Fruit fly (Drosophila melanogaster) whole organism, embryonic: ENCODE results near the gene IscU.

Source experiments
- Atf-2 ChIP-seq: fragments of 200-800 bp; sonication (Bioruptor generic); optimal IDR thresholded peaks from 2 replicates; lab custom pipeline; 2016; ENCODE audit warnings: missing biosample characterization, missing genetic modification characterization
- Bdp1 ChIP-seq: fragments of 200-800 bp; sonication (Bioruptor generic); optimal IDR thresholded peaks from 3 replicates; lab custom pipeline; 2016; ENCODE audit warnings: missing biosample characterization, missing genetic modification characterization
- CG1024 ChIP-seq: fragments of 200-800 bp; sonication (Bioruptor generic); IDR thresholded peaks from 2 replicates; pipeline ENCODE4 v1.3.6; 2022; ENCODE audit warnings: missing biosample characterization, missing genetic modification characterization
- CG10321 ChIP-seq: fragments of 200-800 bp; sonication (Bioruptor generic); IDR thresholded peaks from 2 replicates; pipeline ENCODE4 v1.3.6; 2022; ENCODE audit warnings: missing biosample characterization, missing genetic modification characterization
- CG10543 ChIP-seq: fragments of 200-800 bp; sonication (Bioruptor generic); optimal IDR thresholded peaks from 3 replicates; lab custom pipeline; 2017; ENCODE audit warnings: missing biosample characterization, mild to moderate bottlenecking, missing genetic modification characterization, moderate library complexity
- CG10565 ChIP-seq: fragments of 200-800 bp; sonication (Bioruptor generic); optimal IDR thresholded peaks from 3 replicates; lab custom pipeline; 2016; ENCODE audit warnings: missing biosample characterization, mild to moderate bottlenecking, missing genetic modification characterization
- CG11560 ChIP-seq: fragments of 200-800 bp; sonication (Bioruptor generic); IDR thresholded peaks from 3 replicates; pipeline ENCODE4 v1.3.6; 2022; ENCODE audit warnings: missing biosample characterization, missing genetic modification characterization
- CG11695 ChIP-seq: fragments of 200-800 bp; sonication (Bioruptor generic); IDR thresholded peaks from 3 replicates; pipeline ENCODE4 v1.3.6; 2022; ENCODE audit warnings: missing biosample characterization, missing genetic modification characterization
- CG13775 ChIP-seq: fragments of 200-800 bp; sonication (Bioruptor generic); optimal IDR thresholded peaks from 3 replicates; lab custom pipeline; 2017; ENCODE audit warnings: missing biosample characterization, mild to moderate bottlenecking, missing genetic modification characterization
- CG15011 ChIP-seq: fragments of 200-800 bp; sonication (Bioruptor generic); optimal IDR thresholded peaks from 3 replicates; lab custom pipeline; 2018; ENCODE audit warnings: missing biosample characterization, mild to moderate bottlenecking, missing genetic modification characterization
- CG15479 ChIP-seq: fragments of 200-800 bp; sonication (Bioruptor generic); optimal IDR thresholded peaks from 3 replicates; lab custom pipeline; 2019; ENCODE audit warnings: missing biosample characterization, mild to moderate bottlenecking, missing genetic modification characterization, moderate library complexity
- CG15696 ChIP-seq: fragments of 200-800 bp; sonication (Bioruptor generic); optimal IDR thresholded peaks from 2 replicates; lab custom pipeline; 2019; ENCODE audit warnings: missing biosample characterization, mild to moderate bottlenecking, missing genetic modification characterization, moderate library complexity
- CG2116 ChIP-seq: fragments of 200-800 bp; sonication (Bioruptor generic); optimal IDR thresholded peaks from 3 replicates; lab custom pipeline; 2018; ENCODE audit warnings: missing biosample characterization, mild to moderate bottlenecking, missing genetic modification characterization
- CG32767 ChIP-seq: fragments of 200-800 bp; sonication (Bioruptor generic); IDR thresholded peaks from 2 replicates; pipeline ENCODE4 v1.3.6; 2022; ENCODE audit warnings: missing biosample characterization, missing genetic modification characterization
- CG3847 ChIP-seq: fragments of 200-800 bp; sonication (Bioruptor generic); IDR thresholded peaks from 2 replicates; pipeline ENCODE4 v1.3.6; 2022; ENCODE audit warnings: missing biosample characterization, missing genetic modification characterization
- CG4617 ChIP-seq: fragments of 200-800 bp; sonication (Bioruptor generic); optimal IDR thresholded peaks from 3 replicates; lab custom pipeline; 2016; ENCODE audit warnings: missing biosample characterization, missing genetic modification characterization, borderline replicate concordance
- CG7271 ChIP-seq: fragments of 200-800 bp; sonication (Bioruptor generic); optimal IDR thresholded peaks from 2 replicates; lab custom pipeline; 2018; ENCODE audit warnings: missing biosample characterization, mild to moderate bottlenecking, missing genetic modification characterization, moderate library complexity
- CG8478 ChIP-seq: fragments of >200 bp; optimal IDR thresholded peaks from 2 replicates; lab custom pipeline; 2018
- CG9797 ChIP-seq: fragments of 200-800 bp; sonication (Bioruptor generic); optimal IDR thresholded peaks from 3 replicates; lab custom pipeline; 2018; ENCODE audit warnings: missing biosample characterization, mild to moderate bottlenecking, missing genetic modification characterization
- CrebB ChIP-seq: fragments of 200-800 bp; sonication (Bioruptor generic); optimal IDR thresholded peaks from 3 replicates; lab custom pipeline; 2018; ENCODE audit warnings: missing biosample characterization, mild to moderate bottlenecking, missing genetic modification characterization
- D19A ChIP-seq: fragments of 200-800 bp; optimal IDR thresholded peaks from 3 replicates; lab custom pipeline; 2019; ENCODE audit warnings: missing biosample characterization, mild to moderate bottlenecking, missing genetic modification characterization, moderate library complexity
- HLH3B ChIP-seq: fragments of 200-800 bp; sonication (Bioruptor generic); IDR thresholded peaks from 2 replicates; pipeline ENCODE4 v1.3.6; 2022; ENCODE audit warnings: missing biosample characterization, missing genetic modification characterization
- Hand ChIP-seq: fragments of 200-800 bp; sonication (Bioruptor generic); optimal IDR thresholded peaks from 2 replicates; lab custom pipeline; 2017; ENCODE audit warnings: mild to moderate bottlenecking, missing biosample characterization, missing genetic modification reagents, missing genetic modification characterization
- HmgZ ChIP-seq: fragments of 200-800 bp; sonication (Bioruptor generic); optimal IDR thresholded peaks from 2 replicates; lab custom pipeline; 2018; ENCODE audit warnings: missing biosample characterization, mild to moderate bottlenecking, missing genetic modification characterization
- Hsf ChIP-seq: fragments of 200-800 bp; sonication (Bioruptor generic); optimal IDR thresholded peaks from 3 replicates; lab custom pipeline; 2016; ENCODE audit warnings: missing biosample characterization, missing genetic modification characterization
- Mad ChIP-seq: fragments of 200-800 bp; sonication (Bioruptor generic); optimal IDR thresholded peaks from 2 replicates; lab custom pipeline; 2016; ENCODE audit warnings: missing biosample characterization, missing genetic modification characterization
- Max ChIP-seq: fragments of 200-800 bp; sonication (Bioruptor generic); optimal IDR thresholded peaks from 2 replicates; lab custom pipeline; 2016; ENCODE audit warnings: missing biosample characterization, mild to moderate bottlenecking, missing genetic modification characterization
- Side ChIP-seq: fragments of 200-800 bp; sonication (Bioruptor generic); optimal IDR thresholded peaks from 2 replicates; lab custom pipeline; 2016; ENCODE audit warnings: missing biosample characterization, missing genetic modification characterization
- Sry-δ ChIP-seq: fragments of 200-800 bp; sonication (Bioruptor generic); optimal IDR thresholded peaks from 2 replicates; lab custom pipeline; 2016; ENCODE audit warnings: missing biosample characterization, missing genetic modification characterization
- Stat92E ChIP-seq, 3 experiments: fragments of >200 bp in 2 of 3; fragments of 200-800 bp in 1 of 3; sonication (Bioruptor generic) in 1 of 3; optimal IDR thresholded peaks; 2 replicates each; lab custom pipeline; 2017 to 2019; ENCODE audit warnings: missing biosample characterization in 3 of 3, missing genetic modification characterization in 3 of 3, mild to moderate bottlenecking in 1 of 3, moderate library complexity in 1 of 3
- YL-1 ChIP-seq: fragments of 200-800 bp; sonication (Bioruptor generic); optimal IDR thresholded peaks from 3 replicates; lab custom pipeline; 2017; ENCODE audit warnings: missing biosample characterization, mild to moderate bottlenecking, missing genetic modification characterization
- amos ChIP-seq: fragments of 200-800 bp; sonication (Bioruptor generic); IDR thresholded peaks from 2 replicates; pipeline ENCODE4 v1.3.6; 2022; ENCODE audit warnings: missing biosample characterization, missing genetic modification characterization; ENCODE audit not compliant: partially characterized antibody
- cg ChIP-seq: fragments of 200-800 bp; sonication (Bioruptor generic); optimal IDR thresholded peaks from 3 replicates; lab custom pipeline; 2019; ENCODE audit warnings: missing biosample characterization, mild to moderate bottlenecking, missing genetic modification characterization, moderate library complexity
- chif ChIP-seq, 2 experiments: fragments of 200-800 bp; sonication (Bioruptor generic); optimal IDR thresholded peaks; 3 replicates each; lab custom pipeline; 2016; ENCODE audit warnings: missing biosample characterization in 2 of 2, missing genetic modification characterization in 2 of 2
- crp ChIP-seq, 2 experiments: fragments of 200-800 bp; sonication (Bioruptor generic); optimal IDR thresholded peaks; 2 replicates in 1 of 2; 3 replicates in 1 of 2; lab custom pipeline; 2017; ENCODE audit warnings: missing biosample characterization in 2 of 2, missing genetic modification characterization in 2 of 2, mild to moderate bottlenecking in 1 of 2, moderate library complexity in 1 of 2
- fru ChIP-seq: fragments of >200 bp; optimal IDR thresholded peaks from 2 replicates; lab custom pipeline; 2017
- gfzf ChIP-seq: fragments of 200-800 bp; sonication (Bioruptor generic); optimal IDR thresholded peaks from 2 replicates; lab custom pipeline; 2016; ENCODE audit warnings: missing biosample characterization, mild to moderate bottlenecking, missing genetic modification characterization, moderate library complexity
- grau ChIP-seq: fragments of 200-800 bp; optimal IDR thresholded peaks from 3 replicates; lab custom pipeline; 2019; ENCODE audit warnings: missing biosample characterization, mild to moderate bottlenecking, missing genetic modification characterization, moderate library complexity
- hth ChIP-seq: fragments of >200 bp; optimal IDR thresholded peaks from 2 replicates; lab custom pipeline; 2017; ENCODE audit warnings: inconsistent platforms
- jumu ChIP-seq: fragments of 200-800 bp; sonication (Bioruptor generic); optimal IDR thresholded peaks from 3 replicates; lab custom pipeline; 2016; ENCODE audit warnings: missing biosample characterization, missing genetic modification characterization
- knrl ChIP-seq: fragments of 200-800 bp; sonication (Bioruptor generic); IDR thresholded peaks from 3 replicates; pipeline ENCODE4 v1.3.6; 2022; ENCODE audit warnings: missing biosample characterization, missing genetic modification characterization; ENCODE audit not compliant: partially characterized antibody
- lbe ChIP-seq: fragments of 200-800 bp; sonication (Bioruptor generic); optimal IDR thresholded peaks from 2 replicates; lab custom pipeline; 2016; ENCODE audit warnings: missing biosample characterization, mild to moderate bottlenecking, missing genetic modification characterization
- lmd ChIP-seq: fragments of 200-800 bp; sonication (Bioruptor generic); IDR thresholded peaks from 2 replicates; pipeline ENCODE4 v1.3.6; 2022; ENCODE audit warnings: missing biosample characterization, missing genetic modification characterization
- phol ChIP-seq: fragments of 200-800 bp; sonication (Bioruptor generic); optimal IDR thresholded peaks from 3 replicates; lab custom pipeline; 2018; ENCODE audit warnings: missing biosample characterization, mild to moderate bottlenecking, missing genetic modification characterization, moderate library complexity
- pzg ChIP-seq: fragments of 200-800 bp; sonication (Bioruptor generic); optimal IDR thresholded peaks from 3 replicates; lab custom pipeline; 2018; ENCODE audit warnings: missing biosample characterization, mild to moderate bottlenecking, missing genetic modification characterization, moderate library complexity
- sisA ChIP-seq: fragments of 200-800 bp; sonication (Bioruptor generic); IDR thresholded peaks from 2 replicates; pipeline ENCODE4 v1.3.6; 2022; ENCODE audit warnings: missing biosample characterization, missing genetic modification characterization
- sr ChIP-seq: fragments of 200-800 bp; sonication (Bioruptor generic); IDR thresholded peaks from 3 replicates; pipeline ENCODE4 v1.3.6; 2022; ENCODE audit warnings: missing biosample characterization, missing genetic modification characterization
- tin ChIP-seq: fragments of 200-800 bp; sonication (Bioruptor generic); optimal IDR thresholded peaks from 3 replicates; lab custom pipeline; 2016; ENCODE audit warnings: missing biosample characterization, missing genetic modification characterization
- tna ChIP-seq: fragments of 200-800 bp; sonication (Bioruptor generic); IDR thresholded peaks from 2 replicates; pipeline ENCODE4 v1.3.6; 2022; ENCODE audit warnings: missing biosample characterization, missing genetic modification characterization; ENCODE audit not compliant: partially characterized antibody
- wor ChIP-seq: fragments of 200-800 bp; sonication (Bioruptor generic); IDR thresholded peaks from 2 replicates; pipeline ENCODE4 v1.3.6; 2022; ENCODE audit warnings: missing biosample characterization, missing genetic modification characterization
- yki ChIP-seq: fragments of >200 bp; optimal IDR thresholded peaks from 3 replicates; lab custom pipeline; 2018

IscU gene

DNA sequence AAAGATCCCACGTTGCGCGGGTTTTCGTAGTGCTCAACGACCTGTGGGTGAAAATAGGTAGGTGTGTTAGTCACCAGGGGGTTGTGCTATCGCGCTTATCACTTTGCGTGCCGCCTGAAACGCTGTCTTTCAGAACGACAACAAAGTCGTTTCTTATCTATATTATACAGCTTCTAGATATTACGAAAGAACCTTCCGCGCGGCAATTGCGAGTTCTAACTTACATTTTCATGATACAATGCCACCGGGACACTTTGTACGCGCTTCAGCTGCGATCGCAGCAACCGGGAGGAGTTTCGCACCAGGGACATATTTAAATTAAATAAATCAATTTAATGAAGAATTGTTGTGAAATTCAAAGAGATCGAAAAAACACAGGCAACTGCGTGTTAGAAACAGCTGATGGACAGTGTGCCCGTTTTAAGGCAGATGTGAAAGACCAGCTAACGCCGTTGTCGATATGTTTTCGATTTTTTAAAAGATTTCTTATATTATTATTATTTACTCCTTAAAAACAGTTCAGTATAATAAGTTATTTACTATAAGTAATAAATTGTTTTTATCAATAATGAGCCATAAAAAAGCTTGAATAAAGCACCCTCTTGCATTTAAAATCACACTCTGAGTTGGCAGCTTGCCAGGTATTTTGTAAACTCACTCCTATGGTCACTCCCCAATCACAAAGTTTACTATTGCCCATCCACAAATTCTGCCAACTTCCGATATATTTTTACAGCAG is at the start of gene IscU, which contains the start of gene CG8379 (continued):
- TF ChIP-seq CG15011 (GFP tag; lab: Kevin White, UChicago), result no peak
- no peak for TF ChIP-seq lmd (GFP tag; lab: Robert Waterston, UW)
- TF ChIP-seq CG15696 (tag; lab: Kevin White, UChicago), result no peak
- TF ChIP-seq Hand (GFP tag; lab: Kevin White, UChicago), result peak; percentile 19
- TF ChIP-seq Hsf (GFP tag; lab: Kevin White, UChicago), result no peak
- TF ChIP-seq Side (GFP tag; lab: Kevin White, UChicago), result no peak
- TF ChIP-seq sisA, result no peak
- TF ChIP-seq YL-1, result peak; percentile 87
- no peak for TF ChIP-seq hth (lab: Kevin White, UChicago)
- TF ChIP-seq crp (GFP tag; optimal IDR thresholded peaks at IDR 0.05; lab: Kevin White, UChicago), result peak; percentile 45 to 93
- TF ChIP-seq D19A (tag; lab: Kevin White, UChicago), result peak; percentile 42
- no peak for TF ChIP-seq CG10565
- TF ChIP-seq CG32767 (GFP tag; lab: Robert Waterston, UW), result no peak
- no peak for TF ChIP-seq yki (lab: Kevin White, UChicago)
- TF ChIP-seq CG10321 (GFP tag; lab: Robert Waterston, UW), result no peak
- no peak for TF ChIP-seq cg (GFP tag; lab: Kevin White, UChicago)
- no peak for TF ChIP-seq CG1024 (GFP tag; lab: Robert Waterston, UW)
- TF ChIP-seq Mad (GFP tag; lab: Kevin White, UChicago), result no peak
- TF ChIP-seq pzg (GFP tag; lab: Kevin White, UChicago), result peak; percentile 68
- no peak for TF ChIP-seq tin (GFP tag; lab: Kevin White, UChicago)
- peak; percentile 73 for TF ChIP-seq gfzf (GFP tag; lab: Kevin White, UChicago)
- peak; percentile 12 for TF ChIP-seq Max
- TF ChIP-seq Stat92E (GFP tag; optimal IDR thresholded peaks at IDR 0.05; lab: Kevin White, UChicago), result peak in 1 of 3 experiments; percentile 10
- no peak for TF ChIP-seq CG11560 (tag; lab: Robert Waterston, UW)
- no peak for TF ChIP-seq Bdp1 (GFP tag; lab: Kevin White, UChicago)
- TF ChIP-seq CG10543 (GFP tag; lab: Kevin White, UChicago), result peak; percentile 6
- no peak for TF ChIP-seq wor (GFP tag; lab: Robert Waterston, UW)
- no peak for TF ChIP-seq CG11695 (GFP tag; lab: Robert Waterston, UW)
- no peak for TF ChIP-seq jumu (GFP tag; lab: Kevin White, UChicago)
- TF ChIP-seq chif (GFP tag; optimal IDR thresholded peaks at IDR 0.05; lab: Kevin White, UChicago), result no peak
- TF ChIP-seq amos (GFP tag; lab: Robert Waterston, UW), result peak; percentile 53; the same call in 1 of the 2 replicates
- TF ChIP-seq CG4617 (GFP tag; lab: Kevin White, UChicago), result peak; percentile 62
- no peak for TF ChIP-seq Sry-δ (GFP tag; lab: Kevin White, UChicago)
- TF ChIP-seq fru, result no peak
- TF ChIP-seq grau (tag; lab: Kevin White, UChicago), result no peak
- TF ChIP-seq knrl (GFP tag; lab: Robert Waterston, UW), result peak; percentile 70
- no peak for TF ChIP-seq sr
- peak; percentile 29 for TF ChIP-seq CG13775 (GFP tag; lab: Kevin White, UChicago)
- TF ChIP-seq CG3847, result peak; percentile 40; the same call in 1 of the 2 replicates
- peak; percentile 41 for TF ChIP-seq HmgZ (tag; lab: Kevin White, UChicago)
- peak; percentile 57 for TF ChIP-seq CG15479 (GFP tag; lab: Kevin White, UChicago)
- TF ChIP-seq HLH3B (GFP tag; lab: Robert Waterston, UW), result no peak
- TF ChIP-seq CG7271, result no peak
- TF ChIP-seq lbe (GFP tag; lab: Kevin White, UChicago), result peak; percentile 39
- peak; percentile 89 for TF ChIP-seq CG9797 (GFP tag; lab: Kevin White, UChicago)
- peak; percentile 87 for TF ChIP-seq CG2116 (GFP tag; lab: Kevin White, UChicago)
- no peak for TF ChIP-seq Atf-2 (GFP tag; lab: Kevin White, UChicago)
- no peak for TF ChIP-seq CrebB (tag; lab: Kevin White, UChicago)
- no peak for TF ChIP-seq tna (GFP tag; lab: Robert Waterston, UW)
- peak; percentile 43 for TF ChIP-seq phol (tag; lab: Kevin White, UChicago)
- no peak for TF ChIP-seq CG8478 (lab: Kevin White, UChicago)
